Worm (Caenorhabditis elegans): ENCODE data around the gene clec-6.
A peak's percentile ranks its signal among the peaks of the same experiment; 100 is the strongest.

The clec-6 gene

ce11 chrIII:4920221-4920620 is 33.0 kb upstream of the clec-6 start, which contains the start of gene ula-1:
ula-1 (minus strand) TSS chrIII:4920321.
- TF ChIP-seq nhr-11 (tag; optimal IDR thresholded peaks at IDR 0.05) (no peak), zfp-3 (GFP tag; conservative IDR thresholded peaks at IDR 0.05) (no peak), ceh-82 (tag; optimal IDR thresholded peaks at IDR 0.05) (no peak), tra-1 (GFP tag; IDR thresholded peaks at IDR 0.05) (no peak), ZK337.2 (GFP tag; IDR thresholded peaks at IDR 0.05) (no peak), hif-1 (tag; optimal IDR thresholded peaks at IDR 0.05) (no peak), nhr-28 (tag; optimal IDR thresholded peaks at IDR 0.05) (no peak), ZK546.5 (tag; optimal IDR thresholded peaks at IDR 0.05) (no peak), tag-97 (GFP tag; IDR thresholded peaks at IDR 0.05) (no peak), lin-15B (tag; optimal IDR thresholded peaks at IDR 0.05) (no peak), unc-62 (GFP tag; optimal IDR thresholded peaks at IDR 0.05 in 1 of 2) (no peak), unc-62 (tag; optimal IDR thresholded peaks at IDR 0.05) (no peak), mep-1 (tag; optimal IDR thresholded peaks at IDR 0.05) (no peak), ceh-62 (tag; optimal IDR thresholded peaks at IDR 0.05) (no peak), F49E8.2 (tag; optimal IDR thresholded peaks at IDR 0.05; ENCODE audit: borderline replicate concordance) (no peak), dmd-9 (GFP tag; IDR thresholded peaks at IDR 0.05) (no peak)

- no peak for TF ChIP-seq set-16 (GFP tag; IDR thresholded peaks at IDR 0.05)
- TF ChIP-seq unc-62 (GFP tag; optimal IDR thresholded peaks at IDR 0.05 in 1 of 2) = peak in 1 of 2 experiments; percentile 95
- no peak for TF ChIP-seq unc-62 (tag; optimal IDR thresholded peaks at IDR 0.05)
Measured at ce11 chrIII:4918906-4919305, 31.7 kb upstream of the clec-6 start.

- TF ChIP-seq dve-1 (tag; optimal IDR thresholded peaks at IDR 0.05; ENCODE audit: insufficient read depth) (peak; percentile 9), nhr-41 (GFP tag; IDR thresholded peaks at IDR 0.05) (no peak), dmd-8 (GFP tag; IDR thresholded peaks at IDR 0.05) (no peak), spr-3 (GFP tag; optimal IDR thresholded peaks at IDR 0.05) (no peak), nhr-42 (GFP tag; IDR thresholded peaks at IDR 0.05) (no peak), T26A8.4 (GFP tag; IDR thresholded peaks at IDR 0.05) (no peak), zip-11 (GFP tag; IDR thresholded peaks at IDR 0.05) (no peak), arid-1 (GFP tag; conservative IDR thresholded peaks at IDR 0.05) (no peak), Y5F2A.4 (GFP tag; optimal IDR thresholded peaks at IDR 0.05) (no peak), mxl-2 (GFP tag; conservative IDR thresholded peaks at IDR 0.05) (no peak), lin-13 (GFP tag; optimal IDR thresholded peaks at IDR 0.05) (no peak), mes-2 (tag; optimal IDR thresholded peaks at IDR 0.05; ENCODE audit: poor library complexity, severe bottlenecking) (peak; percentile 76), fkh-10 (GFP tag; optimal IDR thresholded peaks at IDR 0.05) (no peak), pqm-1 (tag; optimal IDR thresholded peaks at IDR 0.05) (no peak), pha-4 (GFP tag; IDR thresholded peaks at IDR 0.05) (no peak), pha-4 (tag; optimal IDR thresholded peaks at IDR 0.05) (no peak), madf-9 (GFP tag; conservative IDR thresholded peaks at IDR 0.05) (no peak), mxl-3 (GFP tag; optimal IDR thresholded peaks at IDR 0.05) (no peak), vab-7 (GFP tag; IDR thresholded peaks at IDR 0.05) (no peak), mep-1 (tag; optimal IDR thresholded peaks at IDR 0.05) (peak; percentile 34), Y105C5A.15 (GFP tag; IDR thresholded peaks at IDR 0.05) (no peak), dpl-1 (GFP tag; optimal IDR thresholded peaks at IDR 0.05) (peak; percentile 90), ctbp-1 (GFP tag; IDR thresholded peaks at IDR 0.05) (no peak), php-3 (GFP tag; IDR thresholded peaks at IDR 0.05) (no peak), fos-1 (tag; optimal IDR thresholded peaks at IDR 0.05) (no peak), gei-8 (GFP tag; optimal IDR thresholded peaks at IDR 0.05) (no peak), Y48G9A.11 (GFP tag; IDR thresholded peaks at IDR 0.05) (no peak), daf-8 (GFP tag; IDR thresholded peaks at IDR 0.05) (no peak), aha-1 (tag) (no peak), zfp-2 (tag; optimal IDR thresholded peaks at IDR 0.05) (no peak), spr-1 (tag; optimal IDR thresholded peaks at IDR 0.05) (no peak), F49E8.2 (tag; optimal IDR thresholded peaks at IDR 0.05; ENCODE audit: borderline replicate concordance) (no peak), nhr-28 (tag; optimal IDR thresholded peaks at IDR 0.05) (no peak)
Measured at ce11 chrIII:4917960-4918712, 30.9 kb upstream of the clec-6 start, which contains the start of gene rpb-8. rpb-8 (minus strand) TSS chrIII:4918008.
